Worm (Caenorhabditis elegans) whole organism, L4 larva: ENCODE measurements around the gene har-1.

ENCODE experiments used
- D1046.2 ChIP-seq: fragments of 200-800 bp; sonication (Bioruptor generic); IDR thresholded peaks from 2 replicates; pipeline ENCODE4 v1.3.6; 2022; ENCODE audit warnings: missing genetic modification characterization, missing compliant biosample characterization
- F37D6.2 ChIP-seq: sonication (generic microtip); optimal IDR thresholded peaks from 2 replicates; lab custom pipeline; 2016; ENCODE audit warnings: mild to moderate bottlenecking, missing genetic modification characterization, missing compliant biosample characterization
- R02D3.7 ChIP-seq: fragments of 150-350 bp; sonication (generic microtip); optimal IDR thresholded peaks from 3 replicates; lab custom pipeline; 2014; ENCODE audit warnings: missing biosample characterization, missing genetic modification characterization
- Y48G9A.11 ChIP-seq: fragments of 200-800 bp; sonication (Bioruptor generic); IDR thresholded peaks from 2 replicates; pipeline ENCODE4 v1.3.6; 2022; ENCODE audit warnings: missing genetic modification reagents, missing genetic modification characterization, missing compliant biosample characterization
- Y5F2A.4 ChIP-seq: fragments of 200-800 bp; sonication (Bioruptor generic); optimal IDR thresholded peaks from 2 replicates; lab custom pipeline; 2018; ENCODE audit warnings: mild to moderate bottlenecking, missing genetic modification characterization, missing compliant biosample characterization
- aly-2 ChIP-seq: sonication (generic microtip); optimal IDR thresholded peaks from 2 replicates; lab custom pipeline; 2018; ENCODE audit warnings: missing biosample characterization, missing genetic modification characterization
- ama-1 ChIP-seq: fragments of 150-350 bp; optimal IDR thresholded peaks from 2 replicates; lab custom pipeline; 2014; ENCODE audit warnings: inconsistent platforms, mixed read lengths
- attf-4 ChIP-seq: sonication (generic microtip); optimal IDR thresholded peaks from 3 replicates; lab custom pipeline; 2017; ENCODE audit warnings: missing biosample characterization, missing genetic modification characterization
- ceh-20 ChIP-seq: fragments of 200-800 bp; sonication (Bioruptor generic); IDR thresholded peaks from 2 replicates; pipeline ENCODE4 v1.3.6; 2022; ENCODE audit warnings: missing genetic modification reagents, missing genetic modification characterization, missing compliant biosample characterization
- ceh-28 ChIP-seq: fragments of 150-350 bp; optimal IDR thresholded peaks from 2 replicates; lab custom pipeline; 2014; ENCODE audit warnings: missing biosample characterization, missing genetic modification reagents, missing genetic modification characterization
- ceh-32 ChIP-seq: sonication (generic microtip); optimal IDR thresholded peaks from 2 replicates; lab custom pipeline; 2016; ENCODE audit warnings: mild to moderate bottlenecking, missing genetic modification characterization, missing compliant biosample characterization; ENCODE audit not compliant: poor library complexity
- ceh-82 ChIP-seq: sonication (generic microtip); optimal IDR thresholded peaks from 2 replicates; lab custom pipeline; 2017; ENCODE audit warnings: missing biosample characterization, missing genetic modification characterization
- ces-1 ChIP-seq: fragments of 150-350 bp; sonication (generic microtip); optimal IDR thresholded peaks from 4 replicates; lab custom pipeline; 2014; ENCODE audit warnings: missing biosample characterization, missing genetic modification reagents, missing genetic modification characterization
- daf-12 ChIP-seq: fragments of 150-350 bp; optimal IDR thresholded peaks from 2 replicates; lab custom pipeline; 2014; ENCODE audit warnings: missing biosample characterization, missing genetic modification reagents, missing genetic modification characterization
- dmd-6 ChIP-seq: fragments of 200-800 bp; sonication (Bioruptor generic); IDR thresholded peaks from 2 replicates; pipeline ENCODE4 v1.3.6; 2022; ENCODE audit warnings: missing genetic modification reagents, missing genetic modification characterization, missing compliant biosample characterization
- dmd-9 ChIP-seq: fragments of 200-800 bp; sonication (Bioruptor generic); IDR thresholded peaks from 2 replicates; pipeline ENCODE4 v1.3.6; 2022; ENCODE audit warnings: missing genetic modification reagents, missing genetic modification characterization, missing compliant biosample characterization
- dpl-1 ChIP-seq: fragments of 150-350 bp; optimal IDR thresholded peaks from 2 replicates; lab custom pipeline; 2014; ENCODE audit warnings: missing biosample characterization, missing genetic modification reagents, missing genetic modification characterization
- egl-43 ChIP-seq: fragments of 200-800 bp; sonication (Bioruptor generic); IDR thresholded peaks from 2 replicates; pipeline ENCODE4 v1.3.6; 2022; ENCODE audit warnings: missing genetic modification reagents, missing genetic modification characterization, missing compliant biosample characterization
- fos-1 ChIP-seq: fragments of 150-350 bp; optimal IDR thresholded peaks from 2 replicates; lab custom pipeline; 2014; ENCODE audit warnings: missing biosample characterization, missing genetic modification characterization
- hlh-11 ChIP-seq: fragments of 200-800 bp; sonication (Bioruptor generic); optimal IDR thresholded peaks from 2 replicates; lab custom pipeline; 2018; ENCODE audit warnings: mild to moderate bottlenecking, missing genetic modification characterization, missing compliant biosample characterization
- hmg-1.1 ChIP-seq: fragments of 200-800 bp; sonication (Bioruptor generic); IDR thresholded peaks from 2 replicates; pipeline ENCODE4 v1.3.6; 2022; ENCODE audit warnings: missing genetic modification reagents, missing genetic modification characterization, missing compliant biosample characterization
- jun-1 ChIP-seq: fragments of 150-350 bp; optimal IDR thresholded peaks from 2 replicates; lab custom pipeline; 2014; ENCODE audit warnings: missing biosample characterization, missing genetic modification reagents, missing genetic modification characterization
- lim-7 ChIP-seq: fragments of 200-800 bp; sonication (Bioruptor generic); IDR thresholded peaks from 2 replicates; pipeline ENCODE4 v1.3.6; 2022; ENCODE audit warnings: missing genetic modification characterization, missing compliant biosample characterization
- lin-13 ChIP-seq: fragments of 150-350 bp; optimal IDR thresholded peaks from 2 replicates; lab custom pipeline; 2014; ENCODE audit warnings: missing biosample characterization, missing genetic modification reagents, missing genetic modification characterization
- lin-38 ChIP-seq: fragments of 200-800 bp; sonication (Bioruptor generic); IDR thresholded peaks from 2 replicates; pipeline ENCODE4 v1.3.6; 2022; ENCODE audit warnings: missing genetic modification reagents, missing genetic modification characterization, missing compliant biosample characterization
- lin-39 ChIP-seq: fragments of 150-350 bp; optimal IDR thresholded peaks from 2 replicates; lab custom pipeline; 2014; ENCODE audit warnings: missing biosample characterization, missing genetic modification reagents, missing genetic modification characterization
- lir-3 ChIP-seq: sonication (generic microtip); optimal IDR thresholded peaks from 2 replicates; lab custom pipeline; 2016; ENCODE audit warnings: mild to moderate bottlenecking, missing genetic modification characterization, missing compliant biosample characterization
- madf-9 ChIP-seq: fragments of 200-800 bp; sonication (Bioruptor generic); conservative IDR thresholded peaks from 2 replicates; pipeline ENCODE4 v1.3.6; 2022; ENCODE audit warnings: missing genetic modification reagents, missing genetic modification characterization, missing compliant biosample characterization
- mdl-1 ChIP-seq, 2 experiments: fragments of 150-350 bp in 1 of 2; sonication (generic microtip) in 1 of 2; optimal IDR thresholded peaks; 2 replicates each; lab custom pipeline; 2014 to 2017; ENCODE audit warnings: missing biosample characterization in 2 of 2, missing genetic modification characterization in 2 of 2
- mes-2 ChIP-seq: sonication (generic microtip); optimal IDR thresholded peaks from 2 replicates; lab custom pipeline; 2016; ENCODE audit warnings: missing genotype, mild to moderate bottlenecking, missing genetic modification characterization, missing compliant biosample characterization; ENCODE audit not compliant: poor library complexity, severe bottlenecking
- mxl-3 ChIP-seq: fragments of 200-800 bp; sonication (Bioruptor generic); optimal IDR thresholded peaks from 2 replicates; lab custom pipeline; 2018; ENCODE audit warnings: mild to moderate bottlenecking, missing genetic modification characterization, missing compliant biosample characterization
- nhr-10 ChIP-seq: fragments of 150-350 bp; optimal IDR thresholded peaks from 2 replicates; lab custom pipeline; 2014; ENCODE audit warnings: missing biosample characterization, missing genetic modification characterization
- nhr-102 ChIP-seq: sonication (generic microtip); optimal IDR thresholded peaks from 2 replicates; lab custom pipeline; 2016; ENCODE audit warnings: mild to moderate bottlenecking, missing genetic modification characterization, moderate library complexity, missing compliant biosample characterization
- nhr-111 ChIP-seq: fragments of 200-800 bp; sonication (Bioruptor generic); optimal IDR thresholded peaks from 2 replicates; lab custom pipeline; 2018; ENCODE audit warnings: mild to moderate bottlenecking, missing genetic modification characterization, missing compliant biosample characterization
- nhr-25 ChIP-seq: sonication (generic microtip); optimal IDR thresholded peaks from 2 replicates; lab custom pipeline; 2017; ENCODE audit warnings: missing genetic modification characterization, mild to moderate bottlenecking, missing compliant biosample characterization, antibody characterized with exemption, moderate library complexity, borderline replicate concordance; ENCODE audit not compliant: insufficient read depth
- nhr-42 ChIP-seq: fragments of 200-800 bp; sonication (Bioruptor generic); IDR thresholded peaks from 2 replicates; pipeline ENCODE4 v1.3.6; 2022; ENCODE audit warnings: missing genetic modification characterization, missing compliant biosample characterization
- nhr-48 ChIP-seq: sonication (generic microtip); optimal IDR thresholded peaks from 2 replicates; lab custom pipeline; 2016; ENCODE audit warnings: mild to moderate bottlenecking, missing genetic modification characterization, missing compliant biosample characterization
- nhr-6 ChIP-seq: fragments of 150-350 bp; optimal IDR thresholded peaks from 2 replicates; lab custom pipeline; 2014; ENCODE audit warnings: missing biosample characterization, missing genetic modification characterization
- pha-4 ChIP-seq, 2 experiments: fragments of 150-350 bp in 1 of 2; fragments of 200-800 bp in 1 of 2; sonication (Bioruptor generic) in 1 of 2; IDR thresholded peaks in 1 of 2; optimal IDR thresholded peaks in 1 of 2; 2 replicates each; pipeline versions ENCODE4 v1.3.6 to Lab custom; 2014 to 2022; ENCODE audit warnings: missing genetic modification characterization in 2 of 2, missing genetic modification reagents in 2 of 2, missing biosample characterization in 1 of 2, missing compliant biosample characterization in 1 of 2
- php-3 ChIP-seq: fragments of 200-800 bp; sonication (Bioruptor generic); IDR thresholded peaks from 2 replicates; pipeline ENCODE4 v1.3.6; 2022; ENCODE audit warnings: missing genetic modification reagents, missing genetic modification characterization, missing compliant biosample characterization
- pqm-1 ChIP-seq: sonication (generic microtip); optimal IDR thresholded peaks from 2 replicates; lab custom pipeline; 2017; ENCODE audit warnings: missing biosample characterization, missing genetic modification characterization
- rbr-2 ChIP-seq: sonication (generic microtip); optimal IDR thresholded peaks from 2 replicates; lab custom pipeline; 2016; ENCODE audit warnings: missing genotype, missing genetic modification characterization, missing compliant biosample characterization
- set-16 ChIP-seq: fragments of 200-800 bp; sonication (Bioruptor generic); IDR thresholded peaks from 2 replicates; pipeline ENCODE4 v1.3.6; 2022; ENCODE audit warnings: missing genetic modification reagents, missing genetic modification characterization, missing compliant biosample characterization
- skn-1 ChIP-seq: fragments of 150-350 bp; optimal IDR thresholded peaks from 2 replicates; lab custom pipeline; 2014; ENCODE audit warnings: missing biosample characterization, missing genetic modification characterization
- tra-1 ChIP-seq: fragments of 200-800 bp; sonication (Bioruptor generic); IDR thresholded peaks from 2 replicates; pipeline ENCODE4 v1.3.6; 2022; ENCODE audit warnings: missing genetic modification reagents, missing genetic modification characterization, missing compliant biosample characterization
- unc-130 ChIP-seq: sonication (generic microtip); optimal IDR thresholded peaks from 2 replicates; lab custom pipeline; 2016; ENCODE audit warnings: missing genetic modification reagents, missing genetic modification characterization, missing compliant biosample characterization
- unc-39 ChIP-seq: sonication (generic microtip); optimal IDR thresholded peaks from 2 replicates; lab custom pipeline; 2017; ENCODE audit warnings: missing biosample characterization, missing genetic modification characterization
- zfp-3 ChIP-seq: fragments of 200-800 bp; sonication (Bioruptor generic); conservative IDR thresholded peaks from 2 replicates; pipeline ENCODE4 v1.3.6; 2022; ENCODE audit warnings: missing genetic modification reagents, missing genetic modification characterization, missing compliant biosample characterization
- zip-11 ChIP-seq: fragments of 200-800 bp; sonication (Bioruptor generic); IDR thresholded peaks from 2 replicates; pipeline ENCODE4 v1.3.6; 2022; ENCODE audit warnings: missing genetic modification characterization, missing compliant biosample characterization
- zip-2 ChIP-seq: fragments of 150-350 bp; optimal IDR thresholded peaks from 2 replicates; lab custom pipeline; 2014; ENCODE audit warnings: missing biosample characterization, missing genetic modification characterization
- ztf-7 ChIP-seq: fragments of 150-350 bp; optimal IDR thresholded peaks from 2 replicates; lab custom pipeline; 2014; ENCODE audit warnings: missing biosample characterization, missing genetic modification characterization

har-1 gene

ce11 chrIII:4193659-4194103, 41.8 kb downstream of the har-1 start, which contains the start of gene xbp-1 (continued):
- TF ChIP-seq nhr-48 (tag; lab: Kevin White, UChicago), result peak; percentile 82
- peak; percentile 77 for TF ChIP-seq ceh-20 (GFP tag; lab: Robert Waterston, UW)
- peak; percentile 74 to 93 for TF ChIP-seq mdl-1 (tag; optimal IDR thresholded peaks at IDR 0.05; lab: Kevin White, UChicago)
- TF ChIP-seq R02D3.7 (tag; lab: Kevin White, UChicago), result no peak
- 0 out of 2 replicates have a peak, but pooled peaks have one; percentile 64 for TF ChIP-seq nhr-42 (GFP tag; lab: Robert Waterston, UW)
- TF ChIP-seq skn-1 (tag; lab: Kevin White, UChicago), result no peak
- TF ChIP-seq F37D6.2 (tag; lab: Kevin White, UChicago), result peak; percentile 64
- no peak for TF ChIP-seq D1046.2 (GFP tag; lab: Robert Waterston, UW)
- peak; percentile 93 for TF ChIP-seq jun-1 (tag; lab: Kevin White, UChicago)
- peak; percentile 84 for TF ChIP-seq zfp-3 (GFP tag; lab: Robert Waterston, UW)
- TF ChIP-seq nhr-6, result peak; percentile 89
- TF ChIP-seq madf-9 (GFP tag; lab: Robert Waterston, UW), result peak; percentile 82
- peak; percentile 65 for TF ChIP-seq egl-43 (GFP tag; lab: Robert Waterston, UW)
- peak; percentile 92 for TF ChIP-seq rbr-2
- TF ChIP-seq mxl-3, result peak; percentile 97
- peak; percentile 76 for TF ChIP-seq nhr-10 (tag; lab: Kevin White, UChicago)
- TF ChIP-seq dmd-9 (GFP tag; lab: Robert Waterston, UW), result peak; percentile 63; the same call in 1 of the 2 replicates
- TF ChIP-seq hlh-11 (tag; lab: Kevin White, UChicago), result peak; percentile 98
- TF ChIP-seq ama-1, result peak; percentile 91
- TF ChIP-seq ceh-32 (tag; lab: Kevin White, UChicago), result no peak
- no peak for TF ChIP-seq ces-1 (GFP tag; lab: Kevin White, UChicago)
- no peak for TF ChIP-seq ceh-28
- TF ChIP-seq nhr-111 (GFP tag; lab: Kevin White, UChicago), result no peak
- TF ChIP-seq unc-39 (tag; lab: Kevin White, UChicago), result no peak
- TF ChIP-seq daf-12 (tag; lab: Kevin White, UChicago), result no peak
- TF ChIP-seq dpl-1 (GFP tag; lab: Kevin White, UChicago), result peak; percentile 79
- peak; percentile 95 for TF ChIP-seq pqm-1
- peak; percentile 78 for TF ChIP-seq zip-2
- TF ChIP-seq pha-4 (GFP tag; IDR thresholded peaks at IDR 0.05; lab: Robert Waterston, UW), result peak; percentile 77
- no peak for TF ChIP-seq pha-4 (tag; optimal IDR thresholded peaks at IDR 0.05; lab: Kevin White, UChicago)
- TF ChIP-seq tra-1 (GFP tag; lab: Robert Waterston, UW), result peak; percentile 81
- no peak for TF ChIP-seq fos-1
- TF ChIP-seq attf-4, result no peak
- TF ChIP-seq ceh-82 (tag; lab: Kevin White, UChicago), result no peak
- TF ChIP-seq aly-2 (tag; lab: Kevin White, UChicago), result no peak
- TF ChIP-seq lin-38 (GFP tag; lab: Robert Waterston, UW), result peak; percentile 71
- no peak for TF ChIP-seq lin-39
- peak; percentile 39 for TF ChIP-seq set-16 (GFP tag; lab: Robert Waterston, UW)
- TF ChIP-seq unc-130, result no peak
- TF ChIP-seq Y48G9A.11 (GFP tag; lab: Robert Waterston, UW), result no peak
- TF ChIP-seq hmg-1.1 (GFP tag; lab: Robert Waterston, UW), result peak; percentile 75
- peak; percentile 98 for TF ChIP-seq dmd-6
- TF ChIP-seq nhr-25, result peak; percentile 78
- TF ChIP-seq php-3, result peak; percentile 85
- no peak for TF ChIP-seq lir-3
- no peak for TF ChIP-seq zip-11 (GFP tag; lab: Robert Waterston, UW)
- no peak for TF ChIP-seq lim-7 (GFP tag; lab: Robert Waterston, UW)
- TF ChIP-seq ztf-7, result peak; percentile 74
- TF ChIP-seq mes-2 (tag; lab: Kevin White, UChicago), result peak; percentile 90
- TF ChIP-seq lin-13 (GFP tag; lab: Kevin White, UChicago), result peak; percentile 94
- no peak for TF ChIP-seq Y5F2A.4 (GFP tag; lab: Kevin White, UChicago)
- TF ChIP-seq nhr-102, result peak; percentile 68
